Worm (Caenorhabditis elegans) whole organism, L3 larva: ENCODE data around the gene F23A7.3.

Experiments used
- ama-1 ChIP-seq: fragments of 150-350 bp; optimal IDR thresholded peaks from 2 replicates; lab custom pipeline; 2018
- ceh-28 ChIP-seq: fragments of 150-350 bp; optimal IDR thresholded peaks from 2 replicates; lab custom pipeline; 2014; ENCODE audit warnings: missing biosample characterization, missing genetic modification reagents, missing genetic modification characterization
- ceh-9 ChIP-seq: sonication (generic microtip); optimal IDR thresholded peaks from 2 replicates; lab custom pipeline; 2018; ENCODE audit warnings: missing biosample characterization, missing genetic modification characterization
- egl-27 ChIP-seq: sonication (generic microtip); optimal IDR thresholded peaks from 4 replicates; lab custom pipeline; 2017; ENCODE audit warnings: missing biosample characterization, missing genetic modification reagents, missing genetic modification characterization
- jun-1 ChIP-seq: fragments of 150-350 bp; optimal IDR thresholded peaks from 2 replicates; lab custom pipeline; 2014; ENCODE audit warnings: missing biosample characterization, missing genetic modification reagents, missing genetic modification characterization
- mdl-1 ChIP-seq: fragments of 150-350 bp; optimal IDR thresholded peaks from 2 replicates; lab custom pipeline; 2014; ENCODE audit warnings: missing biosample characterization, missing genetic modification characterization
- nhr-23 ChIP-seq: fragments of 150-350 bp; optimal IDR thresholded peaks from 2 replicates; lab custom pipeline; 2014; ENCODE audit warnings: missing biosample characterization, missing genetic modification reagents, missing genetic modification characterization
- nhr-28 ChIP-seq: fragments of 150-350 bp; optimal IDR thresholded peaks from 2 replicates; lab custom pipeline; 2014; ENCODE audit warnings: missing biosample characterization, missing genetic modification characterization
- tbx-2 ChIP-seq: sonication (generic microtip); optimal IDR thresholded peaks from 2 replicates; lab custom pipeline; 2016; ENCODE audit warnings: mild to moderate bottlenecking, missing genetic modification characterization, missing compliant biosample characterization
- zag-1 ChIP-seq: fragments of 150-350 bp; optimal IDR thresholded peaks from 2 replicates; lab custom pipeline; 2014; ENCODE audit warnings: missing biosample characterization, missing genetic modification characterization

- TF ChIP-seq ama-1 (lab: Kevin White, UChicago): no peak
- no peak for TF ChIP-seq tbx-2 (tag; lab: Kevin White, UChicago)
- TF ChIP-seq mdl-1 (tag; lab: Kevin White, UChicago): no peak
- TF ChIP-seq nhr-28 (tag; lab: Kevin White, UChicago): no peak
- TF ChIP-seq nhr-23: no peak
- no peak for TF ChIP-seq zag-1 (tag; lab: Kevin White, UChicago)
- peak; percentile 21 for TF ChIP-seq ceh-28
- TF ChIP-seq ceh-9 (tag; lab: Kevin White, UChicago): no peak
- no peak for TF ChIP-seq egl-27
- no peak for TF ChIP-seq jun-1 (tag; lab: Kevin White, UChicago)
These were observed 30.4 kb upstream of the F23A7.3 start, which contains the start of gene slc-25A21 for ce11 chrX:16189227-16189906.
